Fruit fly (Drosophila melanogaster): ENCODE data around the gene P5CDh2.

DNA sequence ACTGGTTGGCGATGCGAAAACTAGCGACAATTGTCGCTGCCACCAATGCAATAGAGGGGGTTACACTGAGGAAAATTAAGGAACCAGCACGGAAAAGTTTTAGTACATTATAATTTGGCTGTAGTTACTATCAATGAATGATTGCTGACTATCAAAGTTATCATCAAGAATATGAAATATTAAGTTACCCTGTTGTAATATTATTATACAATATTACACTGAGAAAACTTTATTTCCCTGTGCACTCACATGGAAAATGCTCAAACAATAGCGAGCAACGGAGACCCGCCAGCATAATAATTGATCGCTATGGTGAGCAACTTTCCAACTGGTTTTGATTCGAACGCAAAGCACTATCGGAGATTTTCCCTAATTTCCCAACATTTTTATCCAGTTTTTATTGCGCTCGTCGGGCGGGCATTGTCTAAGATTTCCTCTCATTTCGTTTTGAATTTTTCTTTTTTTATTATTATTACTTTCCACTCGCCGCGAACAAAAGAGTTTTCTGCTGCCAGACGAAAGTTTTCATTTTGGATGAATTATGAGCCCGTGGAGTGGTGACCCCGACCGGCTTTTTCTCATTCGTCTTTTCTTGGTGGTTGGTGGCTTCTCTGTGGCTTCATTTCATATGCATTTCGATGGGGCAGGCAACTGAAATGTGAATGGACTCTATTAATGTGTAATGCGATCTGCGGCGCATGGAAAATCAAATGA, 15.4 kb upstream of the P5CDh2 start:
- TF ChIP-seq CG14655 (GFP tag; optimal IDR thresholded peaks at IDR 0.05) (peak; percentile 85), Pif1A (GFP tag; optimal IDR thresholded peaks at IDR 0.05) (peak; percentile 73), CG10348 (GFP tag; IDR thresholded peaks at IDR 0.05) (peak; percentile 78), Ets98B (GFP tag; IDR thresholded peaks at IDR 0.05) (peak; percentile 94), CG9948 (tag; optimal IDR thresholded peaks at IDR 0.05) (peak; percentile 16), CG8301 (tag; optimal IDR thresholded peaks at IDR 0.05) (peak; percentile 91), rn (GFP tag; IDR thresholded peaks at IDR 0.05) (peak; percentile 79), CG8159 (tag; optimal IDR thresholded peaks at IDR 0.05) (peak; percentile 8), CG12605 (GFP tag; IDR thresholded peaks at IDR 0.05) (peak; percentile 86), fd96Ca (GFP tag; IDR thresholded peaks at IDR 0.05) (no peak; the same call in none of the 3 replicates), Snoo (tag; optimal IDR thresholded peaks at IDR 0.05) (no peak), D1 (tag; optimal IDR thresholded peaks at IDR 0.05) (no peak)
